Worm (Caenorhabditis elegans): ENCODE data around the gene tsp-14.

DNA sequence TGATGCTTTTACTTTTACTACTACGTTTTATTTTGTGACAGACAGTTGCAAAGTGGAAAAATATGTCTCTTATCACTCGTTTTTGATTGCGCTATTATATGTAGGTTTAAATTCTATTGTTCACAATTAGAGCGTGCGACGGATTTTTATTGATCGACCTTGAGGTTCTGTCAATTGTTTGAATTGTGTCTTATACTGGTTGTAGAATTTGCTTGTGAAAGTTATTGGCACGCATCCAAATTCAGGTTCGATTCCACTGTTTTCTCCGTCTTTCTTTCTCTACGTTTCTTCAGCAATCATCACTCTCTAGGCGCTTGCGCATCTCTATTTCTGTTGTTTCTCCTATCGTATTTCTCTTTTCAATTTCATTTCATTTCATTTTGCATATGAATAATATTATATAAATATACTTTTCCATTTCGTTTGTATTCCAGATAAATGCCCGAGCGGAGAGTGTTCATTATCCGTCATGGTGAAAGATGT, 16.9 kb upstream of the tsp-14 start, which contains the start of gene T07F12.1:
- TF ChIP-seq nhr-77 (tag; optimal IDR thresholded peaks at IDR 0.05) (no peak), ces-1 (GFP tag; optimal IDR thresholded peaks at IDR 0.05) (no peak), ama-1 (optimal IDR thresholded peaks at IDR 0.05) (no peak), pqm-1 (tag; optimal IDR thresholded peaks at IDR 0.05) (no peak), fos-1 (tag; optimal IDR thresholded peaks at IDR 0.05) (no peak), unc-62 (GFP tag; optimal IDR thresholded peaks at IDR 0.05) (no peak)
